Worm (Caenorhabditis elegans) whole organism, early embryonic: ENCODE data around the gene C30G4.2.

Experiments used
- B0310.2 ChIP-seq: sonication (generic microtip); optimal IDR thresholded peaks from 2 replicates; lab custom pipeline; 2016; ENCODE audit warnings: mild to moderate bottlenecking, missing genetic modification characterization, missing compliant biosample characterization
- F13C5.2 ChIP-seq: sonication (generic microtip); optimal IDR thresholded peaks from 2 replicates; lab custom pipeline; 2017; ENCODE audit warnings: mild to moderate bottlenecking, missing genetic modification characterization, inconsistent platforms, missing compliant biosample characterization
- aly-1 ChIP-seq: sonication (generic microtip); optimal IDR thresholded peaks from 2 replicates; lab custom pipeline; 2016; ENCODE audit warnings: missing genetic modification characterization, missing compliant biosample characterization
- ama-1 ChIP-seq: fragments of 150-350 bp; optimal IDR thresholded peaks from 2 replicates; lab custom pipeline; 2014
- ceh-13 ChIP-seq: fragments of 200-800 bp; sonication (Bioruptor generic); optimal IDR thresholded peaks from 2 replicates; lab custom pipeline; 2018; ENCODE audit warnings: mild to moderate bottlenecking, missing genetic modification characterization, missing compliant biosample characterization
- ceh-36 ChIP-seq: sonication (generic microtip); optimal IDR thresholded peaks from 2 replicates; lab custom pipeline; 2016; ENCODE audit warnings: missing genetic modification characterization, inconsistent platforms, missing compliant biosample characterization
- ets-7 ChIP-seq: sonication (generic microtip); optimal IDR thresholded peaks from 2 replicates; lab custom pipeline; 2016; ENCODE audit warnings: missing genotype, missing genetic modification characterization, missing compliant biosample characterization
- flt-1 ChIP-seq: fragments of 200-800 bp; sonication (Bioruptor generic); IDR thresholded peaks from 2 replicates; pipeline ENCODE4 v1.3.6; 2022; ENCODE audit warnings: missing genetic modification characterization, missing compliant biosample characterization
- hmbx-1 ChIP-seq: sonication (generic microtip); optimal IDR thresholded peaks from 2 replicates; lab custom pipeline; 2016; ENCODE audit warnings: mild to moderate bottlenecking, missing genetic modification characterization, missing compliant biosample characterization
- hmg-4 ChIP-seq: fragments of 200-800 bp; sonication (Bioruptor generic); optimal IDR thresholded peaks from 2 replicates; lab custom pipeline; 2018; ENCODE audit warnings: mild to moderate bottlenecking, missing genetic modification characterization, missing compliant biosample characterization
- hnd-1 ChIP-seq: sonication (generic microtip); optimal IDR thresholded peaks from 2 replicates; lab custom pipeline; 2016; ENCODE audit warnings: missing genetic modification characterization, missing compliant biosample characterization
- pes-1 ChIP-seq: fragments of 200-800 bp; sonication (Bioruptor generic); IDR thresholded peaks from 2 replicates; pipeline ENCODE4 v1.3.6; 2022; ENCODE audit warnings: missing genetic modification reagents, missing genetic modification characterization, missing compliant biosample characterization
- scrt-1 ChIP-seq: fragments of 200-800 bp; sonication (Bioruptor generic); IDR thresholded peaks from 2 replicates; pipeline ENCODE4 v1.3.6; 2022; ENCODE audit warnings: missing genetic modification characterization, missing compliant biosample characterization
- sea-1 ChIP-seq: fragments of 200-800 bp; sonication (Bioruptor generic); conservative IDR thresholded peaks from 2 replicates; pipeline ENCODE4 v1.3.6; 2022; ENCODE audit warnings: missing genetic modification characterization, missing compliant biosample characterization
- tbx-11 ChIP-seq: fragments of 200-800 bp; sonication (Bioruptor generic); IDR thresholded peaks from 2 replicates; pipeline ENCODE4 v1.3.6; 2022; ENCODE audit warnings: missing genetic modification characterization, missing compliant biosample characterization
- tbx-37 ChIP-seq: fragments of 200-800 bp; sonication (Bioruptor generic); conservative IDR thresholded peaks from 2 replicates; pipeline ENCODE4 v1.3.6; 2022; ENCODE audit warnings: missing genetic modification reagents, missing genetic modification characterization, missing compliant biosample characterization
- tra-4 ChIP-seq: sonication (generic microtip); optimal IDR thresholded peaks from 2 replicates; lab custom pipeline; 2017; ENCODE audit warnings: missing genetic modification characterization, missing compliant biosample characterization

C30G4.2 gene

DNA sequence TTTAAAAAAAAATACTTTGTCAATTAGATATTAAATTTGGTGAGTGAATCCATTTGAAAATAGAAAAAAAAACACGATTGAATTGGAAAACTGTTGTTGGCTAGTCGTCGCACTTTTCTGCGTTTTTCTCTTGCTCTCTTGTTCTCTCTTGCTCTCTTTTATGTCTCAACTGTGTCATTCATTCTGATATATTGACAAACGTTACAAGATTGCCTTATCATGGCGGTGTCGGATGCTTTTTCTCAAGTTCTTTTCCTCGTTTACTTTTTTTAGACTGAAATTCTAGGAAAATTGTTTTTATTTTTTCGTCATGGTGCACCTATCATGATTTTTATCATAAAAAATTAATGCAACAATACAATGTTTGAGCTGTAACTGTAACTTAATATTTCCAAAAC lies 49.5 kb downstream of the C30G4.2 start:
- TF ChIP-seq flt-1 (no peak), pes-1 (GFP tag; lab: Robert Waterston, UW) (no peak), tbx-11 (GFP tag; lab: Robert Waterston, UW) (no peak), aly-1 (no peak), tbx-37 (GFP tag; lab: Robert Waterston, UW) (no peak), sea-1 (GFP tag; lab: Robert Waterston, UW) (no peak), ets-7 (tag; lab: Kevin White, UChicago) (no peak), ceh-13 (GFP tag; lab: Kevin White, UChicago) (no peak), hmg-4 (GFP tag; lab: Kevin White, UChicago) (no peak), F13C5.2 (tag; lab: Kevin White, UChicago) (no peak), scrt-1 (GFP tag; lab: Robert Waterston, UW) (no peak)

DNA sequence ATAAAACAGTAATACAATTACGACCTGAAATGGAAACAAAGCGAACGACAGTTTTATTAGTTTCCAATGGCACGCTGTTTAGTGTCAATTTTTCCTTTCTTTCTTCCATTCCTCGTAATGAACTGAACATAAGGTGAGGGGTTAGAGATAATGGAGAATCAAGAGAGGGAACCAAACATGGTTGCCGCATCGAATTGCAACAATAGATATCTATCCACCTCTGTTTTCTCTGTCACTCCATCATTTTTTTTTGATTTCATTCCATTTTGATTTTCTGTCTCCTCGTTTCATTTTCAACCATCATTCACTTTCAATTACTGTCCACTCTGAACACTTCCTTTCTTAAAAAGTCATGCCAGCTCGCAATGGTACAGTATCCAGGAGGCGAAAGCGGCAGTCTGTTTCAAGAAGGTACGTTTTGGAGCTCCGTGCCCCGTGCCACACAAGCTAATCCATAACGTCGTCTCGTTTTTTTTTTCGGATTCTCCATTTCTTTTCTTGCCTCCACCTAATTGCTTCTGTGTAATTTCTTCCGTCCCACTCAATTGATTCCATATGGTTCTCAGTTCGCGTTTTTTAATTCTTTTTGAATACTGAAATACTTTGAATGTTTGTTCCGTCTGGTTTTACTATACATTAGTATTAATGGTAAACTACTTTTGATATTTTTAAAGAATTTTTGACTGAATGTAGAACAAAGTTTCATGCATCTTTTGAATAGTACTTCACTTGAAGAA lies 50.1 kb downstream of the C30G4.2 start:
- no peak for TF ChIP-seq B0310.2 (tag; lab: Kevin White, UChicago)
- TF ChIP-seq flt-1: no peak
- no peak for TF ChIP-seq hmbx-1

DNA sequence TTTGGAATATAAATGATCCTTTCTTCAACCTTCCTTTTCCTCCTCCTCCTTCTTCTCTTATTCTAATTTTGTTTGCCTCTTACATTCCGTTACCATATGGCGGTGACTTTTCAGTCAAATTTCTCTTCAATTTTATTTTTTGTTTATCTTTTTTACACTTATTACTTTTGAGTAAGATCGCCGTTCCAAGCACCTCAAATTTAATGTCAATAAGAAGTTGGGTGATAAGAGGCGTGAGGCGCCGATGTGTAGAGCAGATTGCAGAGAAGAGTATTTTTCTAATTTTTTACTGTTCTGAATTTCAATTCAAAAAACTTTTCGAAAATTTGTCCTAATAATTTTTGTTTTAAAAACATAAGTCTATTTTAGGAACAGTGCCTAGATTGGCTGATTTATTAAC lies 51.0 kb downstream of the C30G4.2 start:
- no peak for TF ChIP-seq F13C5.2 (tag; lab: Kevin White, UChicago)
- TF ChIP-seq scrt-1 (GFP tag; lab: Robert Waterston, UW): no peak
- no peak for TF ChIP-seq ceh-13 (GFP tag; lab: Kevin White, UChicago)
- TF ChIP-seq tbx-11 (GFP tag; lab: Robert Waterston, UW): no peak
- no peak for TF ChIP-seq ama-1 (lab: Kevin White, UChicago)
- no peak for TF ChIP-seq flt-1
- TF ChIP-seq tbx-37 (GFP tag; lab: Robert Waterston, UW): no peak
- TF ChIP-seq pes-1 (GFP tag; lab: Robert Waterston, UW): no peak
- no peak for TF ChIP-seq ceh-36 (tag; lab: Kevin White, UChicago)
- no peak for TF ChIP-seq hmbx-1
- TF ChIP-seq B0310.2 (tag; lab: Kevin White, UChicago): no peak
- no peak for TF ChIP-seq hmg-4 (GFP tag; lab: Kevin White, UChicago)
- no peak for TF ChIP-seq ets-7 (tag; lab: Kevin White, UChicago)
- no peak for TF ChIP-seq hnd-1 (tag; lab: Kevin White, UChicago)
- no peak for TF ChIP-seq aly-1
- TF ChIP-seq tra-4: no peak
- TF ChIP-seq sea-1 (GFP tag; lab: Robert Waterston, UW): no peak
